Worm (Caenorhabditis elegans) whole organism, L2 larva: ENCODE data around the gene mec-3.

Source experiments
- aly-2 ChIP-seq: fragments of 150-350 bp; optimal IDR thresholded peaks from 2 replicates; lab custom pipeline; 2014; ENCODE audit warnings: missing biosample characterization, missing genetic modification characterization
- elt-3 ChIP-seq: sonication (generic microtip); optimal IDR thresholded peaks from 2 replicates; lab custom pipeline; 2017; ENCODE audit warnings: missing biosample characterization, missing genetic modification characterization
- mab-5 ChIP-seq: fragments of 150-350 bp; optimal IDR thresholded peaks from 2 replicates; lab custom pipeline; 2014; ENCODE audit warnings: missing biosample characterization, missing genetic modification characterization
- ztf-4 ChIP-seq: fragments of 150-350 bp; optimal IDR thresholded peaks from 2 replicates; lab custom pipeline; 2014; ENCODE audit warnings: missing biosample characterization, missing genetic modification characterization

- no peak for TF ChIP-seq mab-5 (tag; lab: Kevin White, UChicago)
- TF ChIP-seq elt-3 (tag; lab: Kevin White, UChicago): no peak
- peak; percentile 38 for TF ChIP-seq ztf-4
- TF ChIP-seq aly-2 (tag; lab: Kevin White, UChicago): no peak
Observed at ce11 chrIV:10502345-10502744, 40.7 kb upstream of the mec-3 start.
